Worm (Caenorhabditis elegans) whole organism, young adult: ENCODE data around the gene srv-29.
"Not testable (repeated sequence)": the region's sequence is repeated elsewhere in the genome, so short reads cannot be mapped to it uniquely, and the experiment has no call there.

Source experiments
- atf-7 ChIP-seq: sonication (generic microtip); optimal IDR thresholded peaks from 2 replicates; lab custom pipeline; 2017; ENCODE audit warnings: mild to moderate bottlenecking, missing genetic modification characterization, missing compliant biosample characterization
- ceh-27 ChIP-seq: fragments of 200-800 bp; sonication (Bioruptor generic); optimal IDR thresholded peaks from 2 replicates; lab custom pipeline; 2018; ENCODE audit warnings: mild to moderate bottlenecking, missing genetic modification characterization, moderate library complexity, missing compliant biosample characterization
- ets-4 ChIP-seq: fragments of 200-800 bp; sonication (Bioruptor generic); optimal IDR thresholded peaks from 2 replicates; lab custom pipeline; 2018; ENCODE audit warnings: mild to moderate bottlenecking, missing genetic modification characterization, missing compliant biosample characterization
- hmg-20 ChIP-seq: fragments of 200-800 bp; sonication (Bioruptor generic); IDR thresholded peaks from 2 replicates; pipeline ENCODE4 v1.3.6; 2022; ENCODE audit warnings: missing genetic modification reagents, missing genetic modification characterization, missing compliant biosample characterization

DNA sequence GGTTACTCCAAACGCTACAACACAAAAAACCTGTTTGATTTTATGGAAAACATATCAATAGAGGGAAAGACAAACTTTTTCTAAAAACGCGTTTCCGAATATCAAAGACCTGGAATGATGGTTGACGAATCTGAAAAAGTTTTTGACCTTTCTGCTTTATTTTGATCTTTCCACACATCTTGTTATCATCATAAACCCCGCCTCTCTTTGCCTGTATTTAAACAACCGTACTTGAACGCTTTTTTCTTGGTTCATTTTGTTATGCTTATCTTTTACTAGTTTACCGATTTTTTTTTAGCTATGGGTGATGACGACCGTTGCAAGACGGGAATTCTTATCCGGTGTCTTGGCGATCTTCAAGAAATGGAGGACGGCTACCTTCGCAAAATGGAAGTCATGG is 13.4 kb downstream of the srv-29 start, which contains the start of gene T13A10.2:
- TF ChIP-seq ceh-27 (GFP tag; lab: Kevin White, UChicago); ets-4; hmg-20; atf-7 (tag; lab: Kevin White, UChicago): not testable (repeated sequence)
